Fruit fly (Drosophila melanogaster) whole organism, embryonic: ENCODE data around the gene Hr4.

Experiments used
- Awh ChIP-seq: fragments of 200-800 bp; sonication (Bioruptor generic); IDR thresholded peaks from 2 replicates; pipeline ENCODE4, ENCODE4 v1.3.6; 2022; ENCODE audit warnings: missing biosample characterization, missing genetic modification characterization
- B-H1 ChIP-seq: fragments of 200-800 bp; sonication (Bioruptor generic); IDR thresholded peaks from 3 replicates; pipeline ENCODE4 v1.3.6; 2022; ENCODE audit warnings: missing biosample characterization, missing genetic modification characterization
- CG10366 ChIP-seq: fragments of 200-800 bp; sonication (Bioruptor generic); IDR thresholded peaks from 2 replicates; pipeline ENCODE4 v1.3.6; 2022; ENCODE audit warnings: missing biosample characterization, missing genetic modification characterization
- CG12391 ChIP-seq: fragments of 200-800 bp; sonication (Bioruptor generic); optimal IDR thresholded peaks from 3 replicates; lab custom pipeline; 2018; ENCODE audit warnings: missing biosample characterization, mild to moderate bottlenecking, missing genetic modification characterization, moderate library complexity
- CG16815 ChIP-seq: fragments of 200-800 bp; sonication (Bioruptor generic); optimal IDR thresholded peaks from 3 replicates; lab custom pipeline; 2017; ENCODE audit warnings: missing biosample characterization, mild to moderate bottlenecking, missing genetic modification characterization
- CG17359 ChIP-seq: fragments of 200-800 bp; sonication (Bioruptor generic); optimal IDR thresholded peaks from 3 replicates; lab custom pipeline; 2018; ENCODE audit warnings: missing biosample characterization, mild to moderate bottlenecking, missing genetic modification characterization, moderate library complexity
- CG17385 ChIP-seq: fragments of 200-800 bp; sonication (Bioruptor generic); optimal IDR thresholded peaks from 3 replicates; lab custom pipeline; 2018; ENCODE audit warnings: missing biosample characterization, mild to moderate bottlenecking, missing genetic modification characterization
- CG2875 ChIP-seq: fragments of 200-800 bp; sonication (Bioruptor generic); optimal IDR thresholded peaks from 2 replicates; lab custom pipeline; 2017; ENCODE audit warnings: missing biosample characterization, mild to moderate bottlenecking, missing genetic modification characterization, missing genetic modification reagents
- CG31441 ChIP-seq: fragments of 200-800 bp; sonication (Bioruptor generic); IDR thresholded peaks from 2 replicates; pipeline ENCODE4 v1.3.6; 2022; ENCODE audit warnings: missing biosample characterization, missing genetic modification characterization
- CG32532 ChIP-seq: fragments of 200-800 bp; sonication (Bioruptor generic); IDR thresholded peaks from 2 replicates; pipeline ENCODE4 v1.3.6; 2022; ENCODE audit warnings: missing biosample characterization, missing genetic modification characterization
- CG4820 ChIP-seq: fragments of 200-800 bp; sonication (Bioruptor generic); optimal IDR thresholded peaks from 3 replicates; lab custom pipeline; 2016; ENCODE audit warnings: missing biosample characterization, missing genetic modification characterization
- CG8089 ChIP-seq: fragments of 200-800 bp; sonication (Bioruptor generic); optimal IDR thresholded peaks from 3 replicates; lab custom pipeline; 2016; ENCODE audit warnings: missing biosample characterization, missing genetic modification characterization
- CG8765 ChIP-seq: fragments of 200-800 bp; sonication (Bioruptor generic); IDR thresholded peaks from 2 replicates; pipeline ENCODE4 v1.3.6; 2022; ENCODE audit warnings: missing biosample characterization, missing genetic modification characterization
- CG9727 ChIP-seq: fragments of 200-800 bp; sonication (Bioruptor generic); optimal IDR thresholded peaks from 3 replicates; lab custom pipeline; 2017; ENCODE audit warnings: missing biosample characterization, mild to moderate bottlenecking, missing genetic modification characterization
- Camta ChIP-seq: fragments of 200-800 bp; sonication (Bioruptor generic); optimal IDR thresholded peaks from 2 replicates; lab custom pipeline; 2016; ENCODE audit warnings: missing biosample characterization, missing genetic modification characterization
- D ChIP-seq, 2 experiments: fragments of 200-800 bp in 1 of 2; fragments of >200 bp in 1 of 2; sonication (Bioruptor generic) in 1 of 2; optimal IDR thresholded peaks; 2 replicates in 1 of 2; 3 replicates in 1 of 2; lab custom pipeline; 2017; ENCODE audit warnings: mild to moderate bottlenecking in 1 of 2, missing biosample characterization in 1 of 2, missing genetic modification characterization in 1 of 2, missing genetic modification reagents in 1 of 2
- Dref ChIP-seq: fragments of 200-800 bp; sonication (Bioruptor generic); IDR thresholded peaks from 2 replicates; pipeline ENCODE4 v1.3.6; 2022; ENCODE audit warnings: missing biosample characterization, missing genetic modification characterization
- Ets65A ChIP-seq: fragments of 200-800 bp; sonication (Bioruptor generic); peaks from one replicate; lab custom pipeline; 2016; ENCODE audit warnings: missing biosample characterization, missing genetic modification characterization
- Gug ChIP-seq: fragments of 200-800 bp; sonication (Bioruptor generic); IDR thresholded peaks from 4 replicates; pipeline ENCODE4 v1.3.6; 2022; ENCODE audit warnings: missing biosample characterization, missing genetic modification characterization
- HHEX ChIP-seq: fragments of 200-800 bp; sonication (Bioruptor generic); optimal IDR thresholded peaks from 3 replicates; lab custom pipeline; 2017; ENCODE audit warnings: missing biosample characterization, mild to moderate bottlenecking, missing genetic modification characterization, missing genetic modification reagents
- HLHmδ ChIP-seq: fragments of 200-800 bp; sonication (Bioruptor generic); optimal IDR thresholded peaks from 2 replicates; lab custom pipeline; 2018; ENCODE audit warnings: missing biosample characterization, mild to moderate bottlenecking, missing genetic modification characterization, moderate library complexity
- Hand ChIP-seq: fragments of 200-800 bp; sonication (Bioruptor generic); optimal IDR thresholded peaks from 2 replicates; lab custom pipeline; 2017; ENCODE audit warnings: mild to moderate bottlenecking, missing biosample characterization, missing genetic modification reagents, missing genetic modification characterization
- PHDP ChIP-seq: fragments of 200-800 bp; sonication (Bioruptor generic); optimal IDR thresholded peaks from 3 replicates; lab custom pipeline; 2018; ENCODE audit warnings: missing biosample characterization, mild to moderate bottlenecking, missing genetic modification characterization, moderate library complexity
- Poxn ChIP-seq: fragments of 200-800 bp; sonication (Bioruptor generic); IDR thresholded peaks from 2 replicates; pipeline ENCODE4 v1.3.6; 2022; ENCODE audit warnings: missing biosample characterization, missing genetic modification characterization
- Sin3A ChIP-seq: fragments of >200 bp; optimal IDR thresholded peaks from 2 replicates; lab custom pipeline; 2018
- Sry-δ ChIP-seq: fragments of 200-800 bp; sonication (Bioruptor generic); optimal IDR thresholded peaks from 2 replicates; lab custom pipeline; 2016; ENCODE audit warnings: missing biosample characterization, missing genetic modification characterization
- Taf1 ChIP-seq: fragments of 200-800 bp; sonication (Bioruptor generic); IDR thresholded peaks from 2 replicates; pipeline ENCODE4 v1.3.6; 2022; ENCODE audit warnings: missing biosample characterization, missing genetic modification characterization
- ab ChIP-seq: fragments of 200-800 bp; sonication (Bioruptor generic); optimal IDR thresholded peaks from 2 replicates; lab custom pipeline; 2016; ENCODE audit warnings: missing biosample characterization, missing genetic modification characterization
- al ChIP-seq: fragments of 200-800 bp; sonication (Bioruptor generic); IDR thresholded peaks from 2 replicates; pipeline ENCODE4 v1.3.6; 2022; ENCODE audit warnings: missing biosample characterization, missing genetic modification characterization
- ash1 ChIP-seq: fragments of 200-800 bp; sonication (Bioruptor generic); optimal IDR thresholded peaks from 2 replicates; lab custom pipeline; 2018; ENCODE audit warnings: missing biosample characterization, mild to moderate bottlenecking, missing genetic modification characterization
- az2 ChIP-seq: fragments of 200-800 bp; sonication (Bioruptor generic); optimal IDR thresholded peaks from 3 replicates; lab custom pipeline; 2016; ENCODE audit warnings: missing biosample characterization, missing genetic modification characterization
- bcd ChIP-seq: fragments of 200-800 bp; sonication (Bioruptor generic); optimal IDR thresholded peaks from 2 replicates; lab custom pipeline; 2017; ENCODE audit warnings: missing biosample characterization, mild to moderate bottlenecking, missing genetic modification characterization
- br ChIP-seq: fragments of >200 bp; optimal IDR thresholded peaks from 2 replicates; lab custom pipeline; 2017
- fd102C ChIP-seq: fragments of 200-800 bp; sonication (Bioruptor generic); optimal IDR thresholded peaks from 2 replicates; lab custom pipeline; 2018; ENCODE audit warnings: missing biosample characterization, mild to moderate bottlenecking, missing genetic modification characterization, moderate library complexity
- gro ChIP-seq: fragments of 200-800 bp; sonication (Bioruptor generic); optimal IDR thresholded peaks from 2 replicates; lab custom pipeline; 2016; ENCODE audit warnings: missing biosample characterization, missing genetic modification characterization
- h ChIP-seq: fragments of >200 bp; optimal IDR thresholded peaks from 2 replicates; lab custom pipeline; 2017
- lbe ChIP-seq: fragments of 200-800 bp; sonication (Bioruptor generic); optimal IDR thresholded peaks from 2 replicates; lab custom pipeline; 2016; ENCODE audit warnings: missing biosample characterization, mild to moderate bottlenecking, missing genetic modification characterization
- lola ChIP-seq, 3 experiments: fragments of >200 bp in 2 of 3; fragments of 200-800 bp in 1 of 3; sonication (Bioruptor generic) in 1 of 3; optimal IDR thresholded peaks; 2 replicates each; lab custom pipeline; 2017 to 2019; ENCODE audit warnings: missing biosample characterization in 3 of 3, missing genetic modification characterization in 3 of 3, mild to moderate bottlenecking in 1 of 3, moderate library complexity in 1 of 3
- maf-S ChIP-seq: fragments of 200-800 bp; sonication (Bioruptor generic); optimal IDR thresholded peaks from 2 replicates; lab custom pipeline; 2016; ENCODE audit warnings: missing biosample characterization, missing genetic modification characterization
- onecut ChIP-seq: fragments of 200-800 bp; sonication (Bioruptor generic); IDR thresholded peaks from 2 replicates; pipeline ENCODE4 v1.3.6; 2022; ENCODE audit warnings: missing biosample characterization, missing genetic modification characterization
- pzg ChIP-seq: fragments of 200-800 bp; sonication (Bioruptor generic); optimal IDR thresholded peaks from 3 replicates; lab custom pipeline; 2018; ENCODE audit warnings: missing biosample characterization, mild to moderate bottlenecking, missing genetic modification characterization, moderate library complexity
- ro ChIP-seq: fragments of 200-800 bp; sonication (Bioruptor generic); IDR thresholded peaks from 2 replicates; pipeline ENCODE4 v1.3.6; 2022; ENCODE audit warnings: missing biosample characterization, missing genetic modification characterization
- sob ChIP-seq: fragments of 200-800 bp; sonication (Bioruptor generic); IDR thresholded peaks from 2 replicates; pipeline ENCODE4 v1.3.6; 2022; ENCODE audit warnings: missing biosample characterization, missing genetic modification characterization
- sr ChIP-seq: fragments of 200-800 bp; sonication (Bioruptor generic); IDR thresholded peaks from 3 replicates; pipeline ENCODE4 v1.3.6; 2022; ENCODE audit warnings: missing biosample characterization, missing genetic modification characterization
- tup ChIP-seq: fragments of 200-800 bp; sonication (Bioruptor generic); optimal IDR thresholded peaks from 2 replicates; lab custom pipeline; 2016; ENCODE audit warnings: missing biosample characterization, mild to moderate bottlenecking, missing genetic modification characterization, moderate library complexity
- unc-4 ChIP-seq: fragments of 200-800 bp; sonication (Bioruptor generic); IDR thresholded peaks from 2 replicates; pipeline ENCODE4 v1.3.6; 2022; ENCODE audit warnings: missing biosample characterization, missing genetic modification characterization; ENCODE audit not compliant: partially characterized antibody
- vnd ChIP-seq: fragments of 200-800 bp; sonication (Bioruptor generic); IDR thresholded peaks from 3 replicates; pipeline ENCODE4 v1.3.6; 2022; ENCODE audit warnings: missing biosample characterization, missing genetic modification characterization; ENCODE audit not compliant: partially characterized antibody
- wor ChIP-seq: fragments of 200-800 bp; sonication (Bioruptor generic); IDR thresholded peaks from 2 replicates; pipeline ENCODE4 v1.3.6; 2022; ENCODE audit warnings: missing biosample characterization, missing genetic modification characterization
- zen ChIP-seq: fragments of 200-800 bp; sonication (Bioruptor generic); optimal IDR thresholded peaks from 3 replicates; lab custom pipeline; 2018; ENCODE audit warnings: missing biosample characterization, mild to moderate bottlenecking, missing genetic modification characterization, moderate library complexity

Gene Hr4

dm6 chrX:1943337-1944244 is 1.9 kb downstream of the Hr4 start (continued):
- TF ChIP-seq Camta (GFP tag; lab: Kevin White, UChicago) = peak; percentile 65
- TF ChIP-seq ab = peak; percentile 19
- TF ChIP-seq CG12391 (tag; lab: Kevin White, UChicago) = peak; percentile 81
- TF ChIP-seq Gug (GFP tag; lab: Robert Waterston, UW) = no peak; the same call in 3 of the 4 replicates
- TF ChIP-seq h = no peak
- no peak for TF ChIP-seq ro (GFP tag; lab: Robert Waterston, UW)
- TF ChIP-seq zen = peak; percentile 32
- TF ChIP-seq CG10366 (GFP tag; lab: Robert Waterston, UW) = no peak; the same call in 1 of the 2 replicates
- peak; percentile 49 for TF ChIP-seq HHEX (GFP tag; lab: Kevin White, UChicago)
- TF ChIP-seq sr (GFP tag; lab: Robert Waterston, UW) = no peak
- TF ChIP-seq bcd (GFP tag; lab: Kevin White, UChicago) = peak; percentile 82
- TF ChIP-seq az2 (GFP tag; lab: Kevin White, UChicago) = peak; percentile 60
- no peak for TF ChIP-seq ash1 (GFP tag; lab: Kevin White, UChicago)
- TF ChIP-seq Sry-δ (GFP tag; lab: Kevin White, UChicago) = peak; percentile 17
- TF ChIP-seq CG8089 (GFP tag; lab: Kevin White, UChicago) = peak; percentile 49
- TF ChIP-seq CG17385 (GFP tag; lab: Kevin White, UChicago) = peak; percentile 74
- peak; percentile 61 for TF ChIP-seq CG31441 (GFP tag; lab: Robert Waterston, UW)
- TF ChIP-seq wor = peak; percentile 59
- no peak for TF ChIP-seq HLHmδ (GFP tag; lab: Kevin White, UChicago)
- no peak for TF ChIP-seq Awh (GFP tag; lab: Robert Waterston, UW)
- TF ChIP-seq CG32532 (GFP tag; lab: Robert Waterston, UW) = no peak
- TF ChIP-seq PHDP (tag; lab: Kevin White, UChicago) = peak; percentile 81
- peak; percentile 76 for TF ChIP-seq gro (GFP tag; lab: Kevin White, UChicago)
- peak; percentile 32 for TF ChIP-seq Hand (GFP tag; lab: Kevin White, UChicago)
- TF ChIP-seq CG4820 (GFP tag; lab: Kevin White, UChicago) = peak; percentile 57
- no peak for TF ChIP-seq vnd (GFP tag; lab: Robert Waterston, UW)
- peak in 1 of 3 experiments; percentile 87 for TF ChIP-seq lola (GFP tag; optimal IDR thresholded peaks at IDR 0.05; lab: Kevin White, UChicago)
- TF ChIP-seq sob (GFP tag; lab: Robert Waterston, UW) = no peak; the same call in 1 of the 2 replicates
- no peak for TF ChIP-seq br (lab: Kevin White, UChicago)
- no peak for TF ChIP-seq unc-4
- TF ChIP-seq CG8765 (GFP tag; lab: Robert Waterston, UW) = no peak
- TF ChIP-seq maf-S (GFP tag; lab: Kevin White, UChicago) = peak; percentile 44
- 0 out of 3 replicates have a peak, but pooled peaks have one; percentile 10 for TF ChIP-seq B-H1 (GFP tag; lab: Robert Waterston, UW)
- TF ChIP-seq CG2875 = peak; percentile 66
- no peak for TF ChIP-seq fd102C (GFP tag; lab: Kevin White, UChicago)
- peak; percentile 65 for TF ChIP-seq CG17359 (tag; lab: Kevin White, UChicago)
- TF ChIP-seq Poxn = no peak
- TF ChIP-seq lbe (GFP tag; lab: Kevin White, UChicago) = peak; percentile 65
- no peak for TF ChIP-seq D (optimal IDR thresholded peaks at IDR 0.05; lab: Kevin White, UChicago)
- TF ChIP-seq D (GFP tag; optimal IDR thresholded peaks at IDR 0.05; lab: Kevin White, UChicago) = peak; percentile 87
- no peak for TF ChIP-seq Dref (GFP tag; lab: Robert Waterston, UW)
- peak; percentile 37; the same call in 1 of the 2 replicates for TF ChIP-seq al
- TF ChIP-seq tup = no peak
- TF ChIP-seq CG16815 = peak; percentile 71
- TF ChIP-seq CG9727 = peak; percentile 72
- no peak for TF ChIP-seq Sin3A
- TF ChIP-seq Ets65A (GFP tag; lab: Kevin White, UChicago) = peak; percentile 93
- no peak for TF ChIP-seq Taf1 (GFP tag; lab: Robert Waterston, UW)
- no peak for TF ChIP-seq pzg (GFP tag; lab: Kevin White, UChicago)
- TF ChIP-seq onecut (GFP tag; lab: Robert Waterston, UW) = peak; percentile 15
